Fruit fly (Drosophila melanogaster): ENCODE data around the gene CG34429.
A peak's percentile ranks its signal among the peaks of the same experiment; 100 is the strongest.

The CG34429 gene

DNA sequence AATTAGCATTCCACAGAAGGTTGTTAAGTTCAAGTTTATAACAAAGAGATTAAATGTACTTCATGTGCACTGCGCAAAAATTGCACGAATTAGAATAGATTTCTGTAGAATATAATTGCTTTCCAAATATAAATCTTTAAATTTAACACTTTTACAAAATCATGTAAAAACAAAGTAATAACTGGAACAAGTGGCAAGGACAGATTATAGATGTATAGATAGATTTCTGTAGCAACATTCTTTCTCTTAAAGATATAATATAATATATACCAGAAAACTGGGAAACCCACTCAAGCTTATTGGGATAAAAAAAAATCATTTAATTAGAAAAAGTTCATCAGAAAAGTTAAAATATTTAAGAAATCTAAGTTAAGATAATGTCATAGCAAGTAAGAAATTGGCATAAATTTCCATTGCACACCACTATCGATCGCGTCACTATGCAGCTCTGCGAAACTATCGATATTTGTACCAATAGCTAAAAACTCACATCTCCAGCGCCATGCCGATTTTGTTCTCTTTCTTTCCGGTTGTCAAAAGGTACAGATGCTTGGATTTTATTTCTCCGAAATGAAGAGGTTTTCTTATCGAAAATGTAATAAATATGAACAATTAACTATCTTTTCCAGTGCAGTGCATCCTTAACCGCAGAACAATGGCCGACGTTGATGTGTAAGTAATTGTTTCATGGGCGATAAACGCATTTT lies 39.8 kb upstream of the CG34429 start, which contains the start of gene RpS12 (continued):
- peak; percentile 53 for TF ChIP-seq Hr4 (GFP tag; optimal IDR thresholded peaks at IDR 0.05)
- TF ChIP-seq acj6 (GFP tag; optimal IDR thresholded peaks at IDR 0.05), result peak; percentile 44
- peak; percentile 59 for TF ChIP-seq CG8632 (GFP tag; optimal IDR thresholded peaks at IDR 0.05)
- peak; percentile 79 for TF ChIP-seq net (GFP tag; optimal IDR thresholded peaks at IDR 0.05)
- TF ChIP-seq CG9139 (GFP tag; optimal IDR thresholded peaks at IDR 0.05), result peak; percentile 63
- TF ChIP-seq CG6276 (GFP tag; optimal IDR thresholded peaks at IDR 0.05), result peak; percentile 0
- TF ChIP-seq Hr38 (GFP tag; optimal IDR thresholded peaks at IDR 0.05), result no peak
- peak; percentile 7 for TF ChIP-seq fd59A (GFP tag; optimal IDR thresholded peaks at IDR 0.05)
- peak; percentile 54 for TF ChIP-seq Sox14 (GFP tag; optimal IDR thresholded peaks at IDR 0.05)
- no peak; the same call in 2 of the 3 replicates for TF ChIP-seq CG8119 (GFP tag; IDR thresholded peaks at IDR 0.05)
- peak; percentile 71 for TF ChIP-seq Met (GFP tag; optimal IDR thresholded peaks at IDR 0.05)
- peak; percentile 75 for TF ChIP-seq Hr39 (GFP tag; optimal IDR thresholded peaks at IDR 0.05)
- TF ChIP-seq fd85E (GFP tag; optimal IDR thresholded peaks at IDR 0.05), result peak; percentile 79
- TF ChIP-seq CG15336 (GFP tag; IDR thresholded peaks at IDR 0.05), result no peak
- peak; percentile 78 for TF ChIP-seq esn (GFP tag; optimal IDR thresholded peaks at IDR 0.05)
- peak; percentile 46 for TF ChIP-seq CG7368 (GFP tag; optimal IDR thresholded peaks at IDR 0.05)
- TF ChIP-seq svp (GFP tag), result peak; percentile 65
- peak; percentile 77 for TF ChIP-seq CG3919 (GFP tag; optimal IDR thresholded peaks at IDR 0.05)
- TF ChIP-seq Lpt (GFP tag; optimal IDR thresholded peaks at IDR 0.05), result no peak
- peak; percentile 47 for TF ChIP-seq eg (GFP tag; IDR thresholded peaks at IDR 0.05)

DNA sequence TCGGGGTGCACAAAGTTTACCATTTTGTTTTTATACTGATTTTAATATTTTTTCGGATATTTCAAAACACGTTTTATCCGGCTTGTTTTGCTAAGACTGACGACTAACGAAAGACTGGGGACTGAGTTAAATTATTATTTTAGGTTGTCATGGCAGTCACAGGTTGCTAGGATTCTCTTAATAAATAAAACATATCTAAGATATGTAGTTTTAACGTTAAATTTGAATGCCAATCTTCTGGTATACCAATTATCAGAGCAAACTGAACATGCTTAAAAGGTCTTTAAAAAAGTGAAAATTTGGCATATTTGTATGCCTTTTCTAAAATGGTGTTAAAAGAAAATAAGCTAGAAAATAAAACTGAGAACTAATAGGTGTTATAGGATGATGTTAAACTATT lies 36.5 kb upstream of the CG34429 start, which contains the start of gene Zmynd10:
Gene Zmynd10 (minus strand): TSS at position 101 of the 400 bp plus-strand sequence.
- no peak for TF ChIP-seq CG7368 (GFP tag; optimal IDR thresholded peaks at IDR 0.05)
- no peak for TF ChIP-seq Sox102F (GFP tag; optimal IDR thresholded peaks at IDR 0.05)
- TF ChIP-seq Ets21C (GFP tag; optimal IDR thresholded peaks at IDR 0.05), result no peak
- TF ChIP-seq CG31627 (GFP tag; optimal IDR thresholded peaks at IDR 0.05), result no peak
- no peak for TF ChIP-seq Ets96B (tag; optimal IDR thresholded peaks at IDR 0.05)
- TF ChIP-seq CG8319 (GFP tag; optimal IDR thresholded peaks at IDR 0.05), result no peak
- no peak for TF ChIP-seq CG10669 (GFP tag; optimal IDR thresholded peaks at IDR 0.05)
- no peak for TF ChIP-seq lz (GFP tag; optimal IDR thresholded peaks at IDR 0.05)
- TF ChIP-seq fd85E (GFP tag; optimal IDR thresholded peaks at IDR 0.05), result no peak
- TF ChIP-seq dsx (GFP tag; optimal IDR thresholded peaks at IDR 0.05; ENCODE audit: poor library complexity, severe bottlenecking), result no peak
- TF ChIP-seq svp (GFP tag), result no peak
- no peak for TF ChIP-seq spab (GFP tag; optimal IDR thresholded peaks at IDR 0.05)
- no peak for TF ChIP-seq CG8632 (GFP tag; optimal IDR thresholded peaks at IDR 0.05)
- no peak for TF ChIP-seq CG11762 (GFP tag; optimal IDR thresholded peaks at IDR 0.05; ENCODE audit: insufficient read depth)
- no peak for TF ChIP-seq cyc (GFP tag; optimal IDR thresholded peaks at IDR 0.05)
- no peak for TF ChIP-seq CG6854 (GFP tag; optimal IDR thresholded peaks at IDR 0.05)
- no peak for TF ChIP-seq Blimp-1 (GFP tag; optimal IDR thresholded peaks at IDR 0.05)
- TF ChIP-seq Eip78C (GFP tag), result no peak
- no peak for TF ChIP-seq Hr4 (GFP tag; optimal IDR thresholded peaks at IDR 0.05)
- TF ChIP-seq achi (GFP tag; optimal IDR thresholded peaks at IDR 0.05), result no peak

DNA sequence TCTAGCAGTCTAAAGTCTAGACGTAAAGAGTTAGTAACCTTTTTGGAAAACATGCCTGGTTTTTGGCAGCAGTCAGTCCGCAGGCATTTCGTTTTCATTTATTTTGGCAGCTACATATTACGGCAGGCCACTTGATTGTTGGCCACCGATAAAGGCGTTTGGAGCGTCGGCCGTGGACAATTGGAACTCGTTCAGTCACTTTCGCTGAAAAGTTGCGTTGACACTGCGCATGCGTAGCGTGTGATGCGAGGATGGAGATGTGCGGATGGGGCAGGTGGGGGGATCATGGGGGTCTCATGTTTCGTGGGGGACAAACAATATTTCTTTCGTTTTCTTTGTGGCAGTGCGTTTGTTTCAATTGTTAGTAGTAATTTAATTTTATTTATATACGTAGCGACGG lies 36.0 kb upstream of the CG34429 start:
- TF ChIP-seq fd59A (GFP tag; optimal IDR thresholded peaks at IDR 0.05) (no peak), Blimp-1 (GFP tag; optimal IDR thresholded peaks at IDR 0.05) (peak; percentile 85)

DNA sequence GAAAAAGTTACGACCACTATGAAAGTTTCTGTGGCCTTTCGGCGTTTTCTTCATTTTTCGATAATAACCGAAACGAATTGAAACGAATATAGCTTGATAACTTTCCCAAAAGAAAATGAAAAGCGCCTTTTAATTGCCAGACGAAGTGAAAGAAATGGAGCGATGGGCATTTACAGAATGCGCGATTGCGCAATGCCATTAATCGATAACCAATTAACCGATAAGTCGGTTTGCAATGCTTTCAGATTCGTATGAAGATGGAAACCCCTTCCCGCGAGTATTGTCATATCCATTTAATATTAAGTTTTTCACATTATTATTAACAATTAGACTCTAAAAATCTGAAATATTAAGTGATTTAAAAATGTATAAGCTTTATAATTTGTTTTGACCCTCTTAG lies 35.5 kb upstream of the CG34429 start:
- TF ChIP-seq acj6 (GFP tag; optimal IDR thresholded peaks at IDR 0.05) (no peak), cyc (GFP tag; optimal IDR thresholded peaks at IDR 0.05) (no peak), Ets21C (GFP tag; optimal IDR thresholded peaks at IDR 0.05) (no peak), CG3032 (tag; optimal IDR thresholded peaks at IDR 0.05) (no peak), Eip93F (GFP tag; optimal IDR thresholded peaks at IDR 0.05) (no peak), dsx (GFP tag; optimal IDR thresholded peaks at IDR 0.05; ENCODE audit: poor library complexity, severe bottlenecking) (no peak), CG10631 (GFP tag; optimal IDR thresholded peaks at IDR 0.05) (no peak), fkh (GFP tag; optimal IDR thresholded peaks at IDR 0.05) (no peak), Hr38 (GFP tag; optimal IDR thresholded peaks at IDR 0.05) (no peak), dac (GFP tag; optimal IDR thresholded peaks at IDR 0.05) (no peak), CG6854 (GFP tag; optimal IDR thresholded peaks at IDR 0.05) (no peak), spab (GFP tag; optimal IDR thresholded peaks at IDR 0.05) (no peak), CG11902 (GFP tag; optimal IDR thresholded peaks at IDR 0.05) (no peak), achi (GFP tag; optimal IDR thresholded peaks at IDR 0.05) (no peak), Ets96B (tag; optimal IDR thresholded peaks at IDR 0.05) (no peak), eg (GFP tag; IDR thresholded peaks at IDR 0.05) (no peak), salr (GFP tag; optimal IDR thresholded peaks at IDR 0.05) (no peak)

All from whole organism, prepupa.